Worm (Caenorhabditis elegans) whole organism, L4 larva: Measurements from ENCODE around the gene R02F2.7.

Experiments
- D1046.2 ChIP-seq: fragments of 200-800 bp; sonication (Bioruptor generic); IDR thresholded peaks from 2 replicates; pipeline ENCODE4 v1.3.6; 2022; ENCODE audit warnings: missing genetic modification characterization, missing compliant biosample characterization
- F37D6.2 ChIP-seq: sonication (generic microtip); optimal IDR thresholded peaks from 2 replicates; lab custom pipeline; 2016; ENCODE audit warnings: mild to moderate bottlenecking, missing genetic modification characterization, missing compliant biosample characterization
- T20F7.1 ChIP-seq: fragments of 200-800 bp; sonication (Bioruptor generic); optimal IDR thresholded peaks from 2 replicates; lab custom pipeline; 2018; ENCODE audit warnings: mild to moderate bottlenecking, missing genetic modification characterization, missing compliant biosample characterization
- Y105C5A.15 ChIP-seq: fragments of 200-800 bp; sonication (Bioruptor generic); IDR thresholded peaks from 2 replicates; pipeline ENCODE4 v1.3.6; 2022; ENCODE audit warnings: missing genetic modification characterization, missing compliant biosample characterization
- Y48G9A.11 ChIP-seq: fragments of 200-800 bp; sonication (Bioruptor generic); IDR thresholded peaks from 2 replicates; pipeline ENCODE4 v1.3.6; 2022; ENCODE audit warnings: missing genetic modification reagents, missing genetic modification characterization, missing compliant biosample characterization
- Y75B8A.6 ChIP-seq: fragments of 200-800 bp; sonication (Bioruptor generic); IDR thresholded peaks from 2 replicates; pipeline ENCODE4 v1.3.6; 2022; ENCODE audit warnings: missing genetic modification reagents, missing genetic modification characterization, missing compliant biosample characterization
- ZK546.5 ChIP-seq, 2 experiments: sonication (generic microtip); optimal IDR thresholded peaks; 2 replicates each; lab custom pipeline; 2017; ENCODE audit warnings: missing biosample characterization in 2 of 2, missing genetic modification characterization in 2 of 2
- aha-1 ChIP-seq: fragments of 150-350 bp; peaks from one replicate; lab custom pipeline; 2014; ENCODE audit warnings: missing biosample characterization, missing genetic modification characterization
- ceh-62 ChIP-seq: sonication (generic microtip); optimal IDR thresholded peaks from 2 replicates; lab custom pipeline; 2017; ENCODE audit warnings: missing biosample characterization, missing genetic modification characterization
- ces-1 ChIP-seq: fragments of 150-350 bp; sonication (generic microtip); optimal IDR thresholded peaks from 4 replicates; lab custom pipeline; 2014; ENCODE audit warnings: missing biosample characterization, missing genetic modification reagents, missing genetic modification characterization
- ctbp-1 ChIP-seq: fragments of 200-800 bp; sonication (Bioruptor generic); IDR thresholded peaks from 2 replicates; pipeline ENCODE4 v1.3.6; 2022; ENCODE audit warnings: missing genetic modification reagents, missing genetic modification characterization, missing compliant biosample characterization
- daf-16 ChIP-seq, 3 experiments: sonication (generic microtip); optimal IDR thresholded peaks; 2 replicates each; lab custom pipeline; 2016 to 2017; ENCODE audit warnings: missing genetic modification characterization in 3 of 3, missing genetic modification reagents in 3 of 3, mild to moderate bottlenecking in 2 of 3, missing compliant biosample characterization in 2 of 3, missing biosample characterization in 1 of 3, moderate library complexity in 1 of 3
- dmd-6 ChIP-seq: fragments of 200-800 bp; sonication (Bioruptor generic); IDR thresholded peaks from 2 replicates; pipeline ENCODE4 v1.3.6; 2022; ENCODE audit warnings: missing genetic modification reagents, missing genetic modification characterization, missing compliant biosample characterization
- dmd-8 ChIP-seq: fragments of 200-800 bp; sonication (Bioruptor generic); IDR thresholded peaks from 2 replicates; pipeline ENCODE4 v1.3.6; 2022; ENCODE audit warnings: missing genetic modification characterization, missing compliant biosample characterization
- dpl-1 ChIP-seq: fragments of 150-350 bp; optimal IDR thresholded peaks from 2 replicates; lab custom pipeline; 2014; ENCODE audit warnings: missing biosample characterization, missing genetic modification reagents, missing genetic modification characterization
- duxl-1 ChIP-seq: sonication (generic microtip); optimal IDR thresholded peaks from 2 replicates; lab custom pipeline; 2016; ENCODE audit warnings: mild to moderate bottlenecking, missing genetic modification characterization, moderate library complexity, missing compliant biosample characterization; ENCODE audit not compliant: poor library complexity
- dve-1 ChIP-seq: sonication (generic microtip); optimal IDR thresholded peaks from 2 replicates; lab custom pipeline; 2017; ENCODE audit warnings: antibody characterized with exemption, mild to moderate bottlenecking, missing genetic modification characterization, missing compliant biosample characterization; ENCODE audit not compliant: insufficient read depth
- fkh-10 ChIP-seq: fragments of 150-350 bp; optimal IDR thresholded peaks from 2 replicates; lab custom pipeline; 2014; ENCODE audit warnings: missing biosample characterization, missing genetic modification reagents, missing genetic modification characterization
- gei-8 ChIP-seq: fragments of 200-800 bp; sonication (Bioruptor generic); optimal IDR thresholded peaks from 2 replicates; lab custom pipeline; 2018; ENCODE audit warnings: mild to moderate bottlenecking, missing genetic modification characterization, missing compliant biosample characterization
- hif-1 ChIP-seq, 2 experiments: sonication (generic microtip); optimal IDR thresholded peaks; 2 replicates each; lab custom pipeline; 2016 to 2017; ENCODE audit warnings: missing compliant biosample characterization in 2 of 2, missing genetic modification characterization in 2 of 2, missing genetic modification reagents in 2 of 2, missing genotype in 2 of 2, mild to moderate bottlenecking in 1 of 2
- hlh-30 ChIP-seq: sonication (generic microtip); optimal IDR thresholded peaks from 2 replicates; lab custom pipeline; 2017; ENCODE audit warnings: antibody characterized with exemption, mild to moderate bottlenecking, missing genetic modification characterization, missing compliant biosample characterization; ENCODE audit not compliant: insufficient read depth
- hmg-1.1 ChIP-seq: fragments of 200-800 bp; sonication (Bioruptor generic); IDR thresholded peaks from 2 replicates; pipeline ENCODE4 v1.3.6; 2022; ENCODE audit warnings: missing genetic modification reagents, missing genetic modification characterization, missing compliant biosample characterization
- lin-1 ChIP-seq: fragments of 200-800 bp; sonication (Bioruptor generic); IDR thresholded peaks from 2 replicates; pipeline ENCODE4 v1.3.6; 2022; ENCODE audit warnings: missing genetic modification reagents, missing genetic modification characterization, missing compliant biosample characterization
- lin-13 ChIP-seq: fragments of 150-350 bp; optimal IDR thresholded peaks from 2 replicates; lab custom pipeline; 2014; ENCODE audit warnings: missing biosample characterization, missing genetic modification reagents, missing genetic modification characterization
- lin-29 ChIP-seq: fragments of 200-800 bp; sonication (Bioruptor generic); IDR thresholded peaks from 2 replicates; pipeline ENCODE4 v1.3.6; 2022; ENCODE audit warnings: missing genetic modification reagents, missing genetic modification characterization, missing compliant biosample characterization
- lin-38 ChIP-seq: fragments of 200-800 bp; sonication (Bioruptor generic); IDR thresholded peaks from 2 replicates; pipeline ENCODE4 v1.3.6; 2022; ENCODE audit warnings: missing genetic modification reagents, missing genetic modification characterization, missing compliant biosample characterization
- lsy-2 ChIP-seq, 2 experiments: fragments of 150-350 bp in 1 of 2; sonication (generic microtip) in 1 of 2; optimal IDR thresholded peaks; 2 replicates each; lab custom pipeline; 2014 to 2017; ENCODE audit warnings: missing biosample characterization in 2 of 2, missing genetic modification characterization in 2 of 2
- mdl-1 ChIP-seq, 2 experiments: fragments of 150-350 bp in 1 of 2; sonication (generic microtip) in 1 of 2; optimal IDR thresholded peaks; 2 replicates each; lab custom pipeline; 2014 to 2017; ENCODE audit warnings: missing biosample characterization in 2 of 2, missing genetic modification characterization in 2 of 2
- mep-1 ChIP-seq: fragments of 150-350 bp; sonication (generic microtip); optimal IDR thresholded peaks from 3 replicates; lab custom pipeline; 2014; ENCODE audit warnings: missing biosample characterization, missing genetic modification characterization
- mes-2 ChIP-seq: sonication (generic microtip); optimal IDR thresholded peaks from 2 replicates; lab custom pipeline; 2016; ENCODE audit warnings: missing genotype, mild to moderate bottlenecking, missing genetic modification characterization, missing compliant biosample characterization; ENCODE audit not compliant: poor library complexity, severe bottlenecking
- mxl-2 ChIP-seq: fragments of 200-800 bp; sonication (Bioruptor generic); conservative IDR thresholded peaks from 2 replicates; pipeline ENCODE4 v1.3.6; 2022; ENCODE audit warnings: missing genetic modification reagents, missing genetic modification characterization, missing compliant biosample characterization
- mxl-3 ChIP-seq: fragments of 200-800 bp; sonication (Bioruptor generic); optimal IDR thresholded peaks from 2 replicates; lab custom pipeline; 2018; ENCODE audit warnings: mild to moderate bottlenecking, missing genetic modification characterization, missing compliant biosample characterization
- nhr-10 ChIP-seq: fragments of 150-350 bp; optimal IDR thresholded peaks from 2 replicates; lab custom pipeline; 2014; ENCODE audit warnings: missing biosample characterization, missing genetic modification characterization
- nhr-25 ChIP-seq: sonication (generic microtip); optimal IDR thresholded peaks from 2 replicates; lab custom pipeline; 2017; ENCODE audit warnings: missing genetic modification characterization, mild to moderate bottlenecking, missing compliant biosample characterization, antibody characterized with exemption, moderate library complexity, borderline replicate concordance; ENCODE audit not compliant: insufficient read depth
- nhr-41 ChIP-seq: fragments of 200-800 bp; sonication (Bioruptor generic); IDR thresholded peaks from 2 replicates; pipeline ENCODE4 v1.3.6; 2022; ENCODE audit warnings: missing genetic modification reagents, missing genetic modification characterization, missing compliant biosample characterization
- nhr-48 ChIP-seq: sonication (generic microtip); optimal IDR thresholded peaks from 2 replicates; lab custom pipeline; 2016; ENCODE audit warnings: mild to moderate bottlenecking, missing genetic modification characterization, missing compliant biosample characterization
- pha-4 ChIP-seq, 2 experiments: fragments of 150-350 bp in 1 of 2; fragments of 200-800 bp in 1 of 2; sonication (Bioruptor generic) in 1 of 2; IDR thresholded peaks in 1 of 2; optimal IDR thresholded peaks in 1 of 2; 2 replicates each; pipeline versions ENCODE4 v1.3.6 to Lab custom; 2014 to 2022; ENCODE audit warnings: missing genetic modification characterization in 2 of 2, missing genetic modification reagents in 2 of 2, missing biosample characterization in 1 of 2, missing compliant biosample characterization in 1 of 2
- php-3 ChIP-seq: fragments of 200-800 bp; sonication (Bioruptor generic); IDR thresholded peaks from 2 replicates; pipeline ENCODE4 v1.3.6; 2022; ENCODE audit warnings: missing genetic modification reagents, missing genetic modification characterization, missing compliant biosample characterization
- rbr-2 ChIP-seq: sonication (generic microtip); optimal IDR thresholded peaks from 2 replicates; lab custom pipeline; 2016; ENCODE audit warnings: missing genotype, missing genetic modification characterization, missing compliant biosample characterization
- saeg-2 ChIP-seq: fragments of 200-800 bp; sonication (Bioruptor generic); IDR thresholded peaks from 2 replicates; pipeline ENCODE4 v1.3.6; 2022; ENCODE audit warnings: missing genetic modification reagents, missing genetic modification characterization, missing compliant biosample characterization
- snpc-1.2 ChIP-seq: fragments of 200-800 bp; sonication (Bioruptor generic); IDR thresholded peaks from 2 replicates; pipeline ENCODE4 v1.3.6; 2022; ENCODE audit warnings: missing genetic modification reagents, missing genetic modification characterization, missing compliant biosample characterization
- spr-3 ChIP-seq: fragments of 200-800 bp; sonication (Bioruptor generic); optimal IDR thresholded peaks from 2 replicates; lab custom pipeline; 2018; ENCODE audit warnings: mild to moderate bottlenecking, missing genetic modification characterization, missing compliant biosample characterization
- zfp-3 ChIP-seq: fragments of 200-800 bp; sonication (Bioruptor generic); conservative IDR thresholded peaks from 2 replicates; pipeline ENCODE4 v1.3.6; 2022; ENCODE audit warnings: missing genetic modification reagents, missing genetic modification characterization, missing compliant biosample characterization
- ztf-7 ChIP-seq: fragments of 150-350 bp; optimal IDR thresholded peaks from 2 replicates; lab custom pipeline; 2014; ENCODE audit warnings: missing biosample characterization, missing genetic modification characterization

The R02F2.7 gene

DNA sequence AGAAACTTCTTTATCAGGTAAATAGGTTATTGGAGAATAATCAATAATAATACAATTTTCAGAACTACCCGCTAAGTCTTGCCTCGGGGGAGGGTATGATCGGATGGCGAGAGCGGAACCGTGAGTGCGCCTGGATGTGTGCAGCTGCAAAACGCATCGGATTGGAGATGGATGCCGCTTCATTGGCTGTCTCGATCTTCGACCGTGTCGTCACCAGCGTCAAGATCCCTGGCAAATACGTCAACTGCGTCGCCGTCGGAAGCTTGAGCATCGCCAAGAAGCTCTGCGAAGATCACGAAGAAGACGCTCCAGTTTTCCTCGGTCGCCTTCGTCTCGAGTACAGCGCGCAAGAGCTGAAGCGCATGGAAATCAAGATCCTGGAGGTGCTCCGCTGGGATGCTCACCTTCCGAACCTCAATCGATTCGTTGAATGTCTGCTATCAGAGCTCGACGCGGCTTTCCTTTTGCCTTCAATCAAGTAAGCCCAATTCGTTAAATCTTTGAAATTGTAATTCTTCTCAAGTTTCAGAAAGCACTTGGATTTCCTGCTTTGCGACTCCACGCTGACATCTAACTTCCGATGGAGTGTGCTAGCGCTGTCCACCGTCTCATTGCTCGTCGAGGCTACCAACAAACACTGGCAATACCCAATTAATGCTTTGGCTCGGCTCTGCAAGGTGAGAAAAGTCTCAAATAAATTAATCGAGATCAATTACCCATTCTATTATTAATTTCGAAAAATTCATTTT lies 21.3 kb upstream of the R02F2.7 start (continued):
- TF ChIP-seq hlh-30 (tag; lab: Kevin White, UChicago) (no peak), Y75B8A.6 (no peak), lin-29 (GFP tag; lab: Robert Waterston, UW) (no peak), F37D6.2 (tag; lab: Kevin White, UChicago) (no peak), D1046.2 (no peak), nhr-41 (GFP tag; lab: Robert Waterston, UW) (no peak), ces-1 (GFP tag; lab: Kevin White, UChicago) (no peak), saeg-2 (GFP tag; lab: Robert Waterston, UW) (no peak), dve-1 (tag; lab: Kevin White, UChicago) (no peak), snpc-1.2 (GFP tag; lab: Robert Waterston, UW) (no peak), mdl-1 (tag; optimal IDR thresholded peaks at IDR 0.05; lab: Kevin White, UChicago) (no peak), ceh-62 (no peak), lin-1 (GFP tag; lab: Robert Waterston, UW) (no peak), daf-16 (GFP tag; optimal IDR thresholded peaks at IDR 0.05; lab: Kevin White, UChicago) (no peak), daf-16 (tag; optimal IDR thresholded peaks at IDR 0.05; lab: Kevin White, UChicago) (peak; percentile 9), lin-38 (no peak), php-3 (GFP tag; lab: Robert Waterston, UW) (peak; percentile 19; the same call in 1 of the 2 replicates), dmd-8 (GFP tag; lab: Robert Waterston, UW) (no peak), hif-1 (tag; optimal IDR thresholded peaks at IDR 0.05; lab: Kevin White, UChicago) (no peak), nhr-10 (no peak), lin-13 (GFP tag; lab: Kevin White, UChicago) (no peak), hmg-1.1 (GFP tag; lab: Robert Waterston, UW) (no peak), nhr-48 (tag; lab: Kevin White, UChicago) (no peak), aha-1 (tag; lab: Kevin White, UChicago) (no peak), pha-4 (GFP tag; IDR thresholded peaks at IDR 0.05; lab: Robert Waterston, UW) (0 out of 2 replicates have a peak, but pooled peaks have one; percentile 6), pha-4 (tag; optimal IDR thresholded peaks at IDR 0.05; lab: Kevin White, UChicago) (no peak), gei-8 (GFP tag; lab: Kevin White, UChicago) (no peak), mes-2 (tag; lab: Kevin White, UChicago) (no peak), ctbp-1 (GFP tag; lab: Robert Waterston, UW) (no peak)
- TF ChIP-seq, all 104 proteins: peak for 8

ce11 chrIII:5504164-5504563 lies 20.6 kb upstream of the R02F2.7 start:
- TF ChIP-seq mep-1 (tag; lab: Kevin White, UChicago) = peak; percentile 20
- peak; percentile 13; the same call in 1 of the 2 replicates for TF ChIP-seq dmd-6 (GFP tag; lab: Robert Waterston, UW)
- TF ChIP-seq hlh-30 (tag; lab: Kevin White, UChicago) = peak; percentile 52
- peak; percentile 36 for TF ChIP-seq rbr-2 (tag; lab: Kevin White, UChicago)
- peak in 1 of 2 experiments; percentile 75 for TF ChIP-seq lsy-2 (tag; optimal IDR thresholded peaks at IDR 0.05; lab: Kevin White, UChicago)
- TF ChIP-seq ctbp-1 (GFP tag; lab: Robert Waterston, UW) = peak; percentile 43; the same call in 1 of the 2 replicates
- TF ChIP-seq ces-1 (GFP tag; lab: Kevin White, UChicago) = peak; percentile 43
- TF ChIP-seq Y105C5A.15 (GFP tag; lab: Robert Waterston, UW) = no peak
- no peak for TF ChIP-seq ztf-7
- peak; percentile 30 for TF ChIP-seq fkh-10 (GFP tag; lab: Kevin White, UChicago)
- TF ChIP-seq aha-1 (tag; lab: Kevin White, UChicago) = peak; percentile 54
- TF ChIP-seq zfp-3 (GFP tag; lab: Robert Waterston, UW) = 0 out of 2 replicates have a peak, but pooled peaks have one; percentile 7
- TF ChIP-seq spr-3 (GFP tag; lab: Kevin White, UChicago) = no peak
- peak; percentile 44 for TF ChIP-seq dpl-1 (GFP tag; lab: Kevin White, UChicago)
- TF ChIP-seq mes-2 (tag; lab: Kevin White, UChicago) = peak; percentile 46
- TF ChIP-seq mxl-3 (GFP tag; lab: Kevin White, UChicago) = peak; percentile 35
- TF ChIP-seq mdl-1 (tag; optimal IDR thresholded peaks at IDR 0.05; lab: Kevin White, UChicago) = peak in 1 of 2 experiments; percentile 41
- TF ChIP-seq nhr-25 (tag; lab: Kevin White, UChicago) = peak; percentile 56
- no peak for TF ChIP-seq daf-16 (GFP tag; optimal IDR thresholded peaks at IDR 0.05; lab: Kevin White, UChicago)
- TF ChIP-seq daf-16 (tag; optimal IDR thresholded peaks at IDR 0.05; lab: Kevin White, UChicago) = peak; percentile 34
- no peak for TF ChIP-seq ZK546.5 (tag; optimal IDR thresholded peaks at IDR 0.05; lab: Kevin White, UChicago)
- TF ChIP-seq Y48G9A.11 = no peak
- TF ChIP-seq dve-1 (tag; lab: Kevin White, UChicago) = peak; percentile 77
- TF ChIP-seq mxl-2 (GFP tag; lab: Robert Waterston, UW) = no peak
- no peak for TF ChIP-seq duxl-1 (tag; lab: Kevin White, UChicago)
- peak; percentile 19 for TF ChIP-seq T20F7.1 (GFP tag; lab: Kevin White, UChicago)
- no peak for TF ChIP-seq ceh-62
